Worm (Caenorhabditis elegans): ENCODE data around the gene D2089.3.

D2089.3 gene

ce11 chrII:10703594-10704384 is 38.9 kb upstream of the D2089.3 start, which contains the start of gene col-79:
col-79 (plus strand) TSS chrII:10703613.
- 0 out of 2 replicates have a peak, but pooled peaks have one; percentile 13 for TF ChIP-seq mcd-1 (GFP tag; IDR thresholded peaks at IDR 0.05)
- TF ChIP-seq zfh-2 (GFP tag; conservative IDR thresholded peaks at IDR 0.05): peak; percentile 88
- peak; percentile 13; the same call in 1 of the 2 replicates for TF ChIP-seq pbrm-1 (GFP tag; IDR thresholded peaks at IDR 0.05)
- peak; percentile 68; the same call in 1 of the 2 replicates for TF ChIP-seq egrh-3 (GFP tag; IDR thresholded peaks at IDR 0.05)
- no peak for TF ChIP-seq lin-35 (GFP tag; optimal IDR thresholded peaks at IDR 0.05)
- TF ChIP-seq ztf-28 (GFP tag; IDR thresholded peaks at IDR 0.05): no peak

ce11 chrII:10696060-10696459 is 31.1 kb upstream of the D2089.3 start:
- TF ChIP-seq F10E7.11 (tag; optimal IDR thresholded peaks at IDR 0.05): no peak
- TF ChIP-seq hmg-20 (GFP tag; IDR thresholded peaks at IDR 0.05): no peak
- TF ChIP-seq ccch-3 (GFP tag; optimal IDR thresholded peaks at IDR 0.05): no peak
- no peak for TF ChIP-seq aptf-3 (GFP tag; IDR thresholded peaks at IDR 0.05)
- no peak for TF ChIP-seq F49E8.2 (tag; optimal IDR thresholded peaks at IDR 0.05; ENCODE audit: insufficient read depth)
- TF ChIP-seq ZK185.1 (tag; optimal IDR thresholded peaks at IDR 0.05; ENCODE audit: poor library complexity, severe bottlenecking): no peak
- no peak for TF ChIP-seq somi-1 (GFP tag; optimal IDR thresholded peaks at IDR 0.05)
- no peak for TF ChIP-seq lin-26 (GFP tag; IDR thresholded peaks at IDR 0.05)
- TF ChIP-seq bed-2 (GFP tag; IDR thresholded peaks at IDR 0.05): no peak
- no peak for TF ChIP-seq Y67H2A.10 (GFP tag; conservative IDR thresholded peaks at IDR 0.05)
- no peak for TF ChIP-seq lin-35 (GFP tag; optimal IDR thresholded peaks at IDR 0.05)

DNA sequence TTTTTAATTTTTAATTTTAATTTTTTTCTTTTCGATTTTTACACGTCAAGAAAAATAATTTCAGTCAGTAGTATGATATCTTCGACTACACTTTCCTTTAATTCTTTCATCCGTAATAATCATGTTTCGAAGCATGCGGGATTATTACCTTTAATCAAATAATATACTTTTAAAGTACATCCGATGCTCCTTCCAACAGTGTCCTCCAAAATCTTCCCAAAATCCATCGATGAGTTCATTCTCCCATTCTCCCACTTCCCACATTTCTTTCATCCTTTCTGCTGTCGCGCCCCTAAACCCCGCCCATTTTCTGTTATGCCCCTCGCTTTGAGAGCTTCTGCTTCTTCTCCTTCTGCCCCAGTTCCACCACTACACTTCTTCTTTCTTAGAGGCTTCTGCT is 29.8 kb upstream of the D2089.3 start, which contains the start of gene lgc-57:
Gene lgc-57 (plus strand): TSS at position 301 of the 400 bp plus-strand sequence.
- TF ChIP-seq Y67H2A.10 (GFP tag; conservative IDR thresholded peaks at IDR 0.05): no peak
- TF ChIP-seq lir-1 (GFP tag; conservative IDR thresholded peaks at IDR 0.05): no peak
- TF ChIP-seq rcor-1 (GFP tag; IDR thresholded peaks at IDR 0.05): no peak
- TF ChIP-seq sdz-38 (tag; optimal IDR thresholded peaks at IDR 0.05): no peak
- no peak for TF ChIP-seq lin-35 (GFP tag; optimal IDR thresholded peaks at IDR 0.05)
- no peak for TF ChIP-seq gei-17 (GFP tag; optimal IDR thresholded peaks at IDR 0.05)
- TF ChIP-seq die-1 (tag; optimal IDR thresholded peaks at IDR 0.05): no peak

ce11 chrII:10693655-10694054 is 28.7 kb upstream of the D2089.3 start, which contains the start of gene gbh-1:
gbh-1 (minus strand) TSS chrII:10693803.
- TF ChIP-seq hmg-1.2 (GFP tag; IDR thresholded peaks at IDR 0.05) (0 out of 2 replicates have a peak, but pooled peaks have one; percentile 8), zfh-2 (GFP tag; conservative IDR thresholded peaks at IDR 0.05) (no peak), sea-2 (GFP tag; IDR thresholded peaks at IDR 0.05) (no peak), ztf-3 (GFP tag; optimal IDR thresholded peaks at IDR 0.05) (no peak), nhr-90 (tag; optimal IDR thresholded peaks at IDR 0.05) (no peak), hsf-1 (GFP tag; IDR thresholded peaks at IDR 0.05) (no peak), lin-35 (GFP tag; optimal IDR thresholded peaks at IDR 0.05) (no peak), nhr-80 (tag; optimal IDR thresholded peaks at IDR 0.05) (peak; percentile 26), Y56A3A.18 (GFP tag; IDR thresholded peaks at IDR 0.05) (no peak), B0035.1 (tag; optimal IDR thresholded peaks at IDR 0.05) (no peak)

DNA sequence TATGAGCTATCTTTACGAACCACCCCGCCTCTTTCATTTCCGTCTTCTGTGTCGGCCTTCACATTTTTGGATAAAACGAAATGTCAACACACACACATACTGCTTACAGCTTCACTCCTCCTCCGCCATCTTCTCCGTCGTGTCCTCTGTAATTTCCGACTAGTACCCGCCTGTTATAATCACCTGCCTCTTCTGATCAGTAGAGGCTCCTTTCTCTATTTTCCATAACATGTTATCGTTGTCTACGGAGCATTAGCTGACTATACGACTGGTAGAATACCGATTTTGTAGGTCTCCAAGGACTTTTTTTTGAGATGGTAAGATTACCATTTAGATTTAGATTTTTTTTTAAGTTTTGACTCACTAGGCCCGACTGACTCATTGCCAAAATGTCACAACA is 20.0 kb upstream of the D2089.3 start:
- no peak for TF ChIP-seq ets-4 (GFP tag; optimal IDR thresholded peaks at IDR 0.05)
- no peak for TF ChIP-seq ccch-3 (GFP tag; optimal IDR thresholded peaks at IDR 0.05)
- no peak for TF ChIP-seq ekl-4 (GFP tag; IDR thresholded peaks at IDR 0.05)
- TF ChIP-seq Y67H2A.10 (GFP tag; conservative IDR thresholded peaks at IDR 0.05): no peak
- TF ChIP-seq C17E4.6 (GFP tag; IDR thresholded peaks at IDR 0.05): no peak
- no peak for TF ChIP-seq B0261.1 (tag; optimal IDR thresholded peaks at IDR 0.05)
- TF ChIP-seq unc-130 (GFP tag; optimal IDR thresholded peaks at IDR 0.05): no peak
- TF ChIP-seq ceh-27 (GFP tag; optimal IDR thresholded peaks at IDR 0.05): no peak
- TF ChIP-seq ztf-3 (GFP tag; optimal IDR thresholded peaks at IDR 0.05): no peak
- TF ChIP-seq ceh-91 (GFP tag; IDR thresholded peaks at IDR 0.05): no peak
- TF ChIP-seq mel-28 (tag; optimal IDR thresholded peaks at IDR 0.05; ENCODE audit: borderline replicate concordance): no peak
- TF ChIP-seq let-607 (tag; optimal IDR thresholded peaks at IDR 0.05): no peak
- no peak for TF ChIP-seq efl-1 (GFP tag; optimal IDR thresholded peaks at IDR 0.05)
- TF ChIP-seq lsy-27 (tag; optimal IDR thresholded peaks at IDR 0.05; ENCODE audit: borderline replicate concordance, insufficient read depth): no peak

All from whole organism, young adult.